Fruit fly (Drosophila melanogaster) whole organism, embryonic: ENCODE data around the gene CG31663.
A peak's percentile ranks its signal among the peaks of the same experiment; 100 is the strongest.

ENCODE experiments used
- Aef1 ChIP-seq: fragments of 200-800 bp; sonication (Bioruptor generic); IDR thresholded peaks from 3 replicates; pipeline ENCODE4 v1.3.6; 2022; ENCODE audit warnings: missing biosample characterization, missing genetic modification characterization
- Awh ChIP-seq: fragments of 200-800 bp; sonication (Bioruptor generic); IDR thresholded peaks from 2 replicates; pipeline ENCODE4, ENCODE4 v1.3.6; 2022; ENCODE audit warnings: missing biosample characterization, missing genetic modification characterization
- CG10321 ChIP-seq: fragments of 200-800 bp; sonication (Bioruptor generic); IDR thresholded peaks from 2 replicates; pipeline ENCODE4 v1.3.6; 2022; ENCODE audit warnings: missing biosample characterization, missing genetic modification characterization
- CG10979 ChIP-seq: fragments of 200-800 bp; sonication (Bioruptor generic); optimal IDR thresholded peaks from 2 replicates; lab custom pipeline; 2018; ENCODE audit warnings: missing biosample characterization, mild to moderate bottlenecking, missing genetic modification characterization, moderate library complexity
- CG11560 ChIP-seq: fragments of 200-800 bp; sonication (Bioruptor generic); IDR thresholded peaks from 3 replicates; pipeline ENCODE4 v1.3.6; 2022; ENCODE audit warnings: missing biosample characterization, missing genetic modification characterization
- CG12219 ChIP-seq: fragments of 200-800 bp; sonication (Bioruptor generic); optimal IDR thresholded peaks from 3 replicates; lab custom pipeline; 2018; ENCODE audit warnings: missing biosample characterization, mild to moderate bottlenecking, missing genetic modification characterization
- CG12769 ChIP-seq: fragments of 200-800 bp; sonication (Bioruptor generic); optimal IDR thresholded peaks from 2 replicates; lab custom pipeline; 2019; ENCODE audit warnings: missing biosample characterization, mild to moderate bottlenecking, missing genetic modification characterization, moderate library complexity
- CG15601 ChIP-seq: fragments of 200-800 bp; sonication (Bioruptor generic); optimal IDR thresholded peaks from 3 replicates; lab custom pipeline; 2019; ENCODE audit warnings: missing biosample characterization, mild to moderate bottlenecking, missing genetic modification characterization, moderate library complexity
- CG2202 ChIP-seq: fragments of 200-800 bp; sonication (Bioruptor generic); optimal IDR thresholded peaks from 2 replicates; lab custom pipeline; 2018; ENCODE audit warnings: missing biosample characterization, mild to moderate bottlenecking, missing genetic modification characterization
- CG30020 ChIP-seq: fragments of 200-800 bp; optimal IDR thresholded peaks from 2 replicates; lab custom pipeline; 2019; ENCODE audit warnings: missing biosample characterization, mild to moderate bottlenecking, missing genetic modification characterization, moderate library complexity
- CG30431 ChIP-seq: fragments of 200-800 bp; sonication (Bioruptor generic); optimal IDR thresholded peaks from 2 replicates; lab custom pipeline; 2017; ENCODE audit warnings: missing biosample characterization, missing genetic modification characterization
- CG31365 ChIP-seq: fragments of 200-800 bp; sonication (Bioruptor generic); optimal IDR thresholded peaks from 2 replicates; lab custom pipeline; 2018; ENCODE audit warnings: missing biosample characterization, mild to moderate bottlenecking, missing genetic modification characterization
- CG32772 ChIP-seq: fragments of 200-800 bp; sonication (Bioruptor generic); IDR thresholded peaks from 2 replicates; pipeline ENCODE4 v1.3.6; 2022; ENCODE audit warnings: missing biosample characterization, missing genetic modification characterization
- CG33213 ChIP-seq: fragments of 200-800 bp; sonication (Bioruptor generic); optimal IDR thresholded peaks from 3 replicates; lab custom pipeline; 2016; ENCODE audit warnings: missing biosample characterization, missing genetic modification characterization
- CG33557 ChIP-seq: fragments of 200-800 bp; sonication (Bioruptor generic); optimal IDR thresholded peaks from 2 replicates; lab custom pipeline; 2019; ENCODE audit warnings: missing biosample characterization, mild to moderate bottlenecking, missing genetic modification characterization, moderate library complexity
- CG3847 ChIP-seq: fragments of 200-800 bp; sonication (Bioruptor generic); IDR thresholded peaks from 2 replicates; pipeline ENCODE4 v1.3.6; 2022; ENCODE audit warnings: missing biosample characterization, missing genetic modification characterization
- CG9932 ChIP-seq: fragments of 200-800 bp; sonication (Bioruptor generic); IDR thresholded peaks from 2 replicates; pipeline ENCODE4 v1.3.6; 2022; ENCODE audit warnings: missing biosample characterization, missing genetic modification characterization
- Drgx ChIP-seq: fragments of 200-800 bp; sonication (Bioruptor generic); IDR thresholded peaks from 2 replicates; pipeline ENCODE4 v1.3.6; 2022; ENCODE audit warnings: missing biosample characterization, missing genetic modification characterization
- Fer2 ChIP-seq: fragments of 200-800 bp; sonication (Bioruptor generic); optimal IDR thresholded peaks from 2 replicates; lab custom pipeline; 2018; ENCODE audit warnings: missing biosample characterization, mild to moderate bottlenecking, missing genetic modification characterization, moderate library complexity
- Gsc ChIP-seq: fragments of 200-800 bp; sonication (Bioruptor generic); IDR thresholded peaks from 2 replicates; pipeline ENCODE4 v1.3.6; 2022; ENCODE audit warnings: missing biosample characterization, missing genetic modification characterization
- H15 ChIP-seq: fragments of 200-800 bp; sonication (Bioruptor generic); IDR thresholded peaks from 3 replicates; pipeline ENCODE4 v1.3.6; 2022; ENCODE audit warnings: missing biosample characterization, missing genetic modification characterization
- HLH3B ChIP-seq: fragments of 200-800 bp; sonication (Bioruptor generic); IDR thresholded peaks from 2 replicates; pipeline ENCODE4 v1.3.6; 2022; ENCODE audit warnings: missing biosample characterization, missing genetic modification characterization
- Hr51 ChIP-seq, 2 experiments: fragments of 200-800 bp; sonication (Bioruptor generic); optimal IDR thresholded peaks; 2 replicates in 1 of 2; 3 replicates in 1 of 2; lab custom pipeline; 2016 to 2018; ENCODE audit warnings: missing biosample characterization in 2 of 2, missing genetic modification characterization in 2 of 2, mild to moderate bottlenecking in 1 of 2, moderate library complexity in 1 of 2
- Mad ChIP-seq: fragments of 200-800 bp; sonication (Bioruptor generic); optimal IDR thresholded peaks from 2 replicates; lab custom pipeline; 2016; ENCODE audit warnings: missing biosample characterization, missing genetic modification characterization
- Max ChIP-seq: fragments of 200-800 bp; sonication (Bioruptor generic); optimal IDR thresholded peaks from 2 replicates; lab custom pipeline; 2016; ENCODE audit warnings: missing biosample characterization, mild to moderate bottlenecking, missing genetic modification characterization
- NC2α ChIP-seq: fragments of 200-800 bp; sonication (Bioruptor generic); optimal IDR thresholded peaks from 2 replicates; lab custom pipeline; 2016; ENCODE audit warnings: missing biosample characterization, missing genetic modification characterization
- Ptx1 ChIP-seq: fragments of 200-800 bp; sonication (Bioruptor generic); IDR thresholded peaks from 2 replicates; pipeline ENCODE4 v1.3.6; 2022; ENCODE audit warnings: missing biosample characterization, missing genetic modification characterization
- Rx ChIP-seq: fragments of 200-800 bp; sonication (Bioruptor generic); IDR thresholded peaks from 2 replicates; pipeline ENCODE4 v1.3.6; 2022; ENCODE audit warnings: missing biosample characterization, missing genetic modification characterization
- Scr ChIP-seq: fragments of 200-800 bp; sonication (Bioruptor generic); IDR thresholded peaks from 2 replicates; pipeline ENCODE4 v1.3.6; 2022; ENCODE audit warnings: missing biosample characterization, missing genetic modification characterization; ENCODE audit not compliant: partially characterized antibody
- Six4 ChIP-seq: fragments of 200-800 bp; sonication (Bioruptor generic); optimal IDR thresholded peaks from 2 replicates; lab custom pipeline; 2016; ENCODE audit warnings: missing biosample characterization, missing genetic modification characterization
- Sox100B ChIP-seq: fragments of 200-800 bp; sonication (Bioruptor generic); optimal IDR thresholded peaks from 3 replicates; lab custom pipeline; 2018; ENCODE audit warnings: missing biosample characterization, mild to moderate bottlenecking, missing genetic modification characterization
- TFAM ChIP-seq: fragments of 200-800 bp; sonication (Bioruptor generic); optimal IDR thresholded peaks from 2 replicates; lab custom pipeline; 2017; ENCODE audit warnings: missing biosample characterization, missing genetic modification characterization, inconsistent platforms
- Taf1 ChIP-seq: fragments of 200-800 bp; sonication (Bioruptor generic); IDR thresholded peaks from 2 replicates; pipeline ENCODE4 v1.3.6; 2022; ENCODE audit warnings: missing biosample characterization, missing genetic modification characterization
- ato ChIP-seq: fragments of 200-800 bp; sonication (Bioruptor generic); IDR thresholded peaks from 2 replicates; pipeline ENCODE4 v1.3.6; 2022; ENCODE audit warnings: missing biosample characterization, missing genetic modification characterization; ENCODE audit not compliant: partially characterized antibody
- chn ChIP-seq: fragments of 200-800 bp; sonication (Bioruptor generic); optimal IDR thresholded peaks from 2 replicates; lab custom pipeline; 2016; ENCODE audit warnings: missing biosample characterization, missing genetic modification characterization
- crol ChIP-seq: fragments of 200-800 bp; sonication (Bioruptor generic); IDR thresholded peaks from 2 replicates; pipeline ENCODE4 v1.3.6; 2022; ENCODE audit warnings: missing biosample characterization, missing genetic modification characterization
- ftz-f1 ChIP-seq: fragments of 200-800 bp; sonication (Bioruptor generic); optimal IDR thresholded peaks from 2 replicates; lab custom pipeline; 2016; ENCODE audit warnings: missing biosample characterization, missing genetic modification characterization
- gem ChIP-seq: fragments of 200-800 bp; sonication (Bioruptor generic); optimal IDR thresholded peaks from 2 replicates; lab custom pipeline; 2019; ENCODE audit warnings: missing biosample characterization, mild to moderate bottlenecking, missing genetic modification characterization, moderate library complexity
- hbn ChIP-seq: fragments of 200-800 bp; sonication (Bioruptor generic); IDR thresholded peaks from 2 replicates; pipeline ENCODE4 v1.3.6; 2022; ENCODE audit warnings: missing biosample characterization, missing genetic modification characterization; ENCODE audit not compliant: partially characterized antibody
- her ChIP-seq: fragments of 200-800 bp; sonication (Bioruptor generic); optimal IDR thresholded peaks from 2 replicates; lab custom pipeline; 2016; ENCODE audit warnings: missing biosample characterization, missing genetic modification characterization
- hth ChIP-seq: fragments of >200 bp; optimal IDR thresholded peaks from 2 replicates; lab custom pipeline; 2017; ENCODE audit warnings: inconsistent platforms
- jing ChIP-seq: fragments of 200-800 bp; sonication (Bioruptor generic); optimal IDR thresholded peaks from 2 replicates; lab custom pipeline; 2018; ENCODE audit warnings: missing biosample characterization, mild to moderate bottlenecking, missing genetic modification characterization
- jumu ChIP-seq: fragments of 200-800 bp; sonication (Bioruptor generic); optimal IDR thresholded peaks from 3 replicates; lab custom pipeline; 2016; ENCODE audit warnings: missing biosample characterization, missing genetic modification characterization
- lab ChIP-seq: fragments of 200-800 bp; sonication (Bioruptor generic); optimal IDR thresholded peaks from 3 replicates; lab custom pipeline; 2017; ENCODE audit warnings: missing biosample characterization, missing genetic modification characterization, mild to moderate bottlenecking, moderate library complexity, missing genetic modification reagents
- lbe ChIP-seq: fragments of 200-800 bp; sonication (Bioruptor generic); optimal IDR thresholded peaks from 2 replicates; lab custom pipeline; 2016; ENCODE audit warnings: missing biosample characterization, mild to moderate bottlenecking, missing genetic modification characterization
- lmd ChIP-seq: fragments of 200-800 bp; sonication (Bioruptor generic); IDR thresholded peaks from 2 replicates; pipeline ENCODE4 v1.3.6; 2022; ENCODE audit warnings: missing biosample characterization, missing genetic modification characterization
- nerfin-2 ChIP-seq: fragments of 200-800 bp; sonication (Bioruptor generic); IDR thresholded peaks from 2 replicates; pipeline ENCODE4 v1.3.6; 2022; ENCODE audit warnings: missing biosample characterization, missing genetic modification characterization; ENCODE audit not compliant: partially characterized antibody
- pho ChIP-seq: fragments of 200-800 bp; sonication (Bioruptor generic); optimal IDR thresholded peaks from 2 replicates; lab custom pipeline; 2016; ENCODE audit warnings: missing biosample characterization, missing genetic modification characterization
- pzg ChIP-seq: fragments of 200-800 bp; sonication (Bioruptor generic); optimal IDR thresholded peaks from 3 replicates; lab custom pipeline; 2018; ENCODE audit warnings: missing biosample characterization, mild to moderate bottlenecking, missing genetic modification characterization, moderate library complexity
- run ChIP-seq: fragments of 200-800 bp; sonication (Bioruptor generic); optimal IDR thresholded peaks from 3 replicates; lab custom pipeline; 2018; ENCODE audit warnings: missing biosample characterization, mild to moderate bottlenecking, missing genetic modification characterization
- ssp ChIP-seq: fragments of 200-800 bp; sonication (Bioruptor generic); IDR thresholded peaks from 2 replicates; pipeline ENCODE4 v1.3.6; 2022; ENCODE audit warnings: missing biosample characterization, missing genetic modification characterization
- unc-4 ChIP-seq: fragments of 200-800 bp; sonication (Bioruptor generic); IDR thresholded peaks from 2 replicates; pipeline ENCODE4 v1.3.6; 2022; ENCODE audit warnings: missing biosample characterization, missing genetic modification characterization; ENCODE audit not compliant: partially characterized antibody

Gene CG31663

DNA sequence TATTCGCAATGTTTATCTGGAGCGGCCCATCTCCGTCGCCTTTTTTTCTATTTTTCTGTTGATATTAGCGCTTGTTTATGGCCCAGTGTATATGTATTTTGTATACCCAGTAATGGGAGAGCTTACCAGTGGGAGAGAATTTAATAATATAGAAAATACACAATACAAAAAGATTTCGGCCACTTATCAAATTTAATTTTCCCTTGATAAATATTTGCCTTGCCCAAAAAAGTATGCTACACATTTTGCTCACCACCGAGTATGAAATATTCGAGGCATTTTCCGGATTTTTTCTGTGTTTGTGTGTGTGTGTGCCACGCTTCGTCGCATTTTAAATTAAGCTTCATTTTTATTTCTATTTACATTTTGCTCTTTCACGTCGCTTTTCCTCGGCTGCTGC lies 42.3 kb downstream of the CG31663 start (continued):
- no peak for TF ChIP-seq CG15601 (tag; lab: Kevin White, UChicago)
- no peak for TF ChIP-seq lab (GFP tag; lab: Kevin White, UChicago)
- no peak for TF ChIP-seq CG10979
- TF ChIP-seq CG12219 (GFP tag; lab: Kevin White, UChicago): no peak
- TF ChIP-seq hth: no peak
- no peak for TF ChIP-seq Fer2
- TF ChIP-seq Drgx: no peak
- TF ChIP-seq Taf1: no peak
- TF ChIP-seq H15: 0 out of 3 replicates have a peak, but pooled peaks have one; percentile 14
- TF ChIP-seq ato (GFP tag; lab: Robert Waterston, UW): no peak
- TF ChIP-seq NC2α (GFP tag; lab: Kevin White, UChicago): no peak
- TF ChIP-seq ssp: no peak
- TF ChIP-seq CG11560: no peak
- no peak for TF ChIP-seq pho (GFP tag; lab: Kevin White, UChicago)
- no peak; the same call in 1 of the 2 replicates for TF ChIP-seq Rx (GFP tag; lab: Robert Waterston, UW)
- no peak for TF ChIP-seq CG2202 (tag; lab: Kevin White, UChicago)
- TF ChIP-seq ftz-f1: no peak
- no peak for TF ChIP-seq CG30431 (GFP tag; lab: Kevin White, UChicago)
- TF ChIP-seq Hr51 (GFP tag; optimal IDR thresholded peaks at IDR 0.05; lab: Kevin White, UChicago): peak in 1 of 2 experiments; percentile 9
- peak; percentile 29; the same call in 1 of the 2 replicates for TF ChIP-seq lmd (GFP tag; lab: Robert Waterston, UW)
- no peak for TF ChIP-seq jing
- TF ChIP-seq Max (GFP tag; lab: Kevin White, UChicago): no peak
- no peak for TF ChIP-seq Scr
- no peak for TF ChIP-seq CG9932
- TF ChIP-seq jumu (GFP tag; lab: Kevin White, UChicago): no peak
- no peak for TF ChIP-seq CG33557 (GFP tag; lab: Kevin White, UChicago)
- TF ChIP-seq CG32772 (GFP tag; lab: Robert Waterston, UW): no peak
- no peak for TF ChIP-seq lbe (GFP tag; lab: Kevin White, UChicago)
- TF ChIP-seq Awh (GFP tag; lab: Robert Waterston, UW): no peak
- TF ChIP-seq CG3847 (GFP tag; lab: Robert Waterston, UW): peak; percentile 23; the same call in 1 of the 2 replicates
- no peak for TF ChIP-seq CG33213 (GFP tag; lab: Kevin White, UChicago)
- no peak for TF ChIP-seq Gsc (GFP tag; lab: Robert Waterston, UW)
- no peak for TF ChIP-seq chn (GFP tag; lab: Kevin White, UChicago)
- no peak for TF ChIP-seq her
- 0 out of 2 replicates have a peak, but pooled peaks have one; percentile 10 for TF ChIP-seq Ptx1 (GFP tag; lab: Robert Waterston, UW)
- TF ChIP-seq CG12769 (tag; lab: Kevin White, UChicago): no peak
- TF ChIP-seq CG31365 (tag; lab: Kevin White, UChicago): no peak
- no peak for TF ChIP-seq crol (GFP tag; lab: Robert Waterston, UW)
- no peak for TF ChIP-seq Sox100B (GFP tag; lab: Kevin White, UChicago)
- peak; percentile 12 for TF ChIP-seq gem (tag; lab: Kevin White, UChicago)
- TF ChIP-seq run: no peak
- TF ChIP-seq HLH3B (GFP tag; lab: Robert Waterston, UW): peak; percentile 18; the same call in 1 of the 2 replicates
- no peak for TF ChIP-seq hbn (GFP tag; lab: Robert Waterston, UW)
- TF ChIP-seq unc-4 (GFP tag; lab: Robert Waterston, UW): no peak
- no peak for TF ChIP-seq Aef1 (GFP tag; lab: Robert Waterston, UW)
- TF ChIP-seq Mad: no peak
- no peak for TF ChIP-seq Six4
- no peak for TF ChIP-seq pzg (GFP tag; lab: Kevin White, UChicago)
- TF ChIP-seq TFAM (GFP tag; lab: Kevin White, UChicago): no peak
- TF ChIP-seq CG30020 (tag; lab: Kevin White, UChicago): no peak
- TF ChIP-seq nerfin-2 (GFP tag; lab: Robert Waterston, UW): no peak
- no peak for TF ChIP-seq CG10321
